Fruit fly (Drosophila melanogaster): ENCODE results near the gene MYPT-75D.
A peak's percentile ranks its signal among the peaks of the same experiment; 100 is the strongest.

MYPT-75D gene

dm6 chr3L:18672986-18673633 lies 47.4 kb downstream of the MYPT-75D start, which contains the start of gene Capr:
Gene Capr (minus strand): TSS chr3L:18673324.
- TF ChIP-seq CG8478 (optimal IDR thresholded peaks at IDR 0.05) (no peak), CTCF (optimal IDR thresholded peaks at IDR 0.05) (peak; percentile 37 to 46)

dm6 chr3L:18675363-18675866 lies 49.7 kb downstream of the MYPT-75D start, which contains the start of the genes GNBP2 and GNBP1:
Gene GNBP2 (minus strand): TSS chr3L:18675413.
Gene GNBP1 (plus strand): TSS chr3L:18675800.
- TF ChIP-seq CTCF (optimal IDR thresholded peaks at IDR 0.05), result no peak

dm6 chr3L:18681550-18682217 lies 55.9 kb downstream of the MYPT-75D start, which contains the start of the genes Sgf11 and CG32202:
Gene Sgf11 (minus strand): TSS chr3L:18681836.
Gene CG32202 (plus strand): TSS chr3L:18682184.
- TF ChIP-seq CG8478 (optimal IDR thresholded peaks at IDR 0.05) (no peak), CTCF (optimal IDR thresholded peaks at IDR 0.05) (no peak)

dm6 chr3L:18683846-18684245 lies 58.1 kb downstream of the MYPT-75D start, which contains the start of gene Chmp1:
Gene Chmp1 (minus strand): TSS chr3L:18684061.
- TF ChIP-seq CG8478 (optimal IDR thresholded peaks at IDR 0.05) (no peak), CTCF (optimal IDR thresholded peaks at IDR 0.05) (no peak)

dm6 chr3L:18686220-18686801 lies 60.6 kb downstream of the MYPT-75D start, which contains the start of gene Cyp12c1:
Gene Cyp12c1 (minus strand): TSS chr3L:18686319.
- TF ChIP-seq CG8478 (optimal IDR thresholded peaks at IDR 0.05), result no peak
- TF ChIP-seq CTCF (optimal IDR thresholded peaks at IDR 0.05), result no peak

- TF ChIP-seq CG8478 (optimal IDR thresholded peaks at IDR 0.05) (no peak), CTCF (optimal IDR thresholded peaks at IDR 0.05) (no peak)
Measured at dm6 chr3L:18693887-18694286, 68.1 kb downstream of the MYPT-75D start, which contains the start of gene CG6893. Gene CG6893 (plus strand): TSS chr3L:18694187.

- TF ChIP-seq CG8478 (optimal IDR thresholded peaks at IDR 0.05) (no peak), CTCF (optimal IDR thresholded peaks at IDR 0.05) (no peak)
Measured at dm6 chr3L:18698312-18698711, 72.6 kb downstream of the MYPT-75D start, which contains the start of gene Dic4. Gene Dic4 (minus strand): TSS chr3L:18698412.
